Fruit fly (Drosophila melanogaster) whole organism, embryonic: ENCODE results near the gene CG4497.

Source experiments
- CG10274 ChIP-seq: fragments of 200-800 bp; sonication (Bioruptor generic); optimal IDR thresholded peaks from 3 replicates; lab custom pipeline; 2017; ENCODE audit warnings: missing biosample characterization, mild to moderate bottlenecking, missing genetic modification characterization
- CG10959 ChIP-seq: fragments of 200-800 bp; sonication (Bioruptor generic); IDR thresholded peaks from 2 replicates; pipeline ENCODE4 v1.3.6; 2022; ENCODE audit warnings: missing biosample characterization, missing genetic modification characterization
- CG11723 ChIP-seq: fragments of 200-800 bp; sonication (Bioruptor generic); optimal IDR thresholded peaks from 2 replicates; lab custom pipeline; 2017; ENCODE audit warnings: missing biosample characterization, mild to moderate bottlenecking, missing genetic modification characterization
- CG13894 ChIP-seq: fragments of 200-800 bp; sonication (Bioruptor generic); optimal IDR thresholded peaks from 3 replicates; lab custom pipeline; 2018; ENCODE audit warnings: missing biosample characterization, mild to moderate bottlenecking, missing genetic modification characterization, moderate library complexity
- CG15696 ChIP-seq: fragments of 200-800 bp; sonication (Bioruptor generic); optimal IDR thresholded peaks from 2 replicates; lab custom pipeline; 2019; ENCODE audit warnings: missing biosample characterization, mild to moderate bottlenecking, missing genetic modification characterization, moderate library complexity
- CG1647 ChIP-seq: fragments of 200-800 bp; sonication (Bioruptor generic); optimal IDR thresholded peaks from 3 replicates; lab custom pipeline; 2016; ENCODE audit warnings: missing biosample characterization, missing genetic modification characterization
- CG16815 ChIP-seq: fragments of 200-800 bp; sonication (Bioruptor generic); optimal IDR thresholded peaks from 3 replicates; lab custom pipeline; 2017; ENCODE audit warnings: missing biosample characterization, mild to moderate bottlenecking, missing genetic modification characterization
- CG17802 ChIP-seq: fragments of 200-800 bp; sonication (Bioruptor generic); optimal IDR thresholded peaks from 2 replicates; lab custom pipeline; 2018; ENCODE audit warnings: missing biosample characterization, mild to moderate bottlenecking, missing genetic modification characterization, moderate library complexity
- CG18262 ChIP-seq: fragments of 200-800 bp; optimal IDR thresholded peaks from 3 replicates; lab custom pipeline; 2019; ENCODE audit warnings: missing biosample characterization, mild to moderate bottlenecking, missing genetic modification characterization, moderate library complexity
- CG2199 ChIP-seq: fragments of 200-800 bp; sonication (Bioruptor generic); IDR thresholded peaks from 3 replicates; pipeline ENCODE4 v1.3.6; 2022; ENCODE audit warnings: missing biosample characterization, missing genetic modification characterization
- CG30020 ChIP-seq: fragments of 200-800 bp; optimal IDR thresholded peaks from 2 replicates; lab custom pipeline; 2019; ENCODE audit warnings: missing biosample characterization, mild to moderate bottlenecking, missing genetic modification characterization, moderate library complexity
- CG32772 ChIP-seq: fragments of 200-800 bp; sonication (Bioruptor generic); IDR thresholded peaks from 2 replicates; pipeline ENCODE4 v1.3.6; 2022; ENCODE audit warnings: missing biosample characterization, missing genetic modification characterization
- CG3281 ChIP-seq: fragments of 200-800 bp; sonication (Bioruptor generic); optimal IDR thresholded peaks from 3 replicates; lab custom pipeline; 2017; ENCODE audit warnings: missing biosample characterization, mild to moderate bottlenecking, missing genetic modification characterization
- CG33213 ChIP-seq: fragments of 200-800 bp; sonication (Bioruptor generic); optimal IDR thresholded peaks from 3 replicates; lab custom pipeline; 2016; ENCODE audit warnings: missing biosample characterization, missing genetic modification characterization
- CG4707 ChIP-seq: fragments of 200-800 bp; sonication (Bioruptor generic); optimal IDR thresholded peaks from 2 replicates; lab custom pipeline; 2018; ENCODE audit warnings: missing biosample characterization, mild to moderate bottlenecking, missing genetic modification characterization, moderate library complexity
- CG9876 ChIP-seq: fragments of 200-800 bp; sonication (Bioruptor generic); optimal IDR thresholded peaks from 2 replicates; lab custom pipeline; 2016; ENCODE audit warnings: missing biosample characterization, missing genetic modification characterization
- CHES-1-like ChIP-seq: fragments of 200-800 bp; sonication (Bioruptor generic); optimal IDR thresholded peaks from 2 replicates; lab custom pipeline; 2016; ENCODE audit warnings: missing biosample characterization, missing genetic modification characterization
- CkIIα-i1 ChIP-seq: fragments of 200-800 bp; sonication (Bioruptor generic); IDR thresholded peaks from 2 replicates; pipeline ENCODE4 v1.3.6; 2022; ENCODE audit warnings: missing biosample characterization, missing genetic modification characterization
- Gsc ChIP-seq: fragments of 200-800 bp; sonication (Bioruptor generic); IDR thresholded peaks from 2 replicates; pipeline ENCODE4 v1.3.6; 2022; ENCODE audit warnings: missing biosample characterization, missing genetic modification characterization
- Hand ChIP-seq: fragments of 200-800 bp; sonication (Bioruptor generic); optimal IDR thresholded peaks from 2 replicates; lab custom pipeline; 2017; ENCODE audit warnings: mild to moderate bottlenecking, missing biosample characterization, missing genetic modification reagents, missing genetic modification characterization
- Hmx ChIP-seq: fragments of 200-800 bp; sonication (Bioruptor generic); optimal IDR thresholded peaks from 2 replicates; lab custom pipeline; 2016; ENCODE audit warnings: missing biosample characterization, missing genetic modification characterization
- Hr78 ChIP-seq, 2 experiments: fragments of 200-800 bp in 1 of 2; fragments of >200 bp in 1 of 2; sonication (Bioruptor generic) in 1 of 2; optimal IDR thresholded peaks; 2 replicates each; lab custom pipeline; 2017 to 2019; ENCODE audit warnings: missing biosample characterization in 2 of 2, missing genetic modification characterization in 2 of 2, mild to moderate bottlenecking in 1 of 2, moderate library complexity in 1 of 2
- Lim3 ChIP-seq: fragments of 200-800 bp; sonication (Bioruptor generic); IDR thresholded peaks from 2 replicates; pipeline ENCODE4 v1.3.6; 2022; ENCODE audit warnings: missing biosample characterization, missing genetic modification characterization
- Mad ChIP-seq: fragments of 200-800 bp; sonication (Bioruptor generic); optimal IDR thresholded peaks from 2 replicates; lab custom pipeline; 2016; ENCODE audit warnings: missing biosample characterization, missing genetic modification characterization
- Mes4 ChIP-seq: fragments of 200-800 bp; sonication (Bioruptor generic); optimal IDR thresholded peaks from 2 replicates; lab custom pipeline; 2016; ENCODE audit warnings: missing biosample characterization, missing genetic modification characterization
- Mrtf ChIP-seq: fragments of 200-800 bp; sonication (Bioruptor generic); IDR thresholded peaks from 3 replicates; pipeline ENCODE4 v1.3.6; 2022; ENCODE audit warnings: missing biosample characterization, missing genetic modification characterization
- Oaz ChIP-seq: fragments of 200-800 bp; sonication (Bioruptor generic); IDR thresholded peaks from 2 replicates; pipeline ENCODE4 v1.3.6; 2022; ENCODE audit warnings: missing biosample characterization, missing genetic modification characterization
- Poxn ChIP-seq: fragments of 200-800 bp; sonication (Bioruptor generic); IDR thresholded peaks from 2 replicates; pipeline ENCODE4 v1.3.6; 2022; ENCODE audit warnings: missing biosample characterization, missing genetic modification characterization
- Spps ChIP-seq: fragments of 200-800 bp; sonication (Bioruptor generic); optimal IDR thresholded peaks from 2 replicates; lab custom pipeline; 2018; ENCODE audit warnings: missing biosample characterization, mild to moderate bottlenecking, missing genetic modification characterization
- Vsx1 ChIP-seq: fragments of 200-800 bp; sonication (Bioruptor generic); optimal IDR thresholded peaks from 2 replicates; lab custom pipeline; 2017; ENCODE audit warnings: missing biosample characterization, mild to moderate bottlenecking, missing genetic modification characterization, missing genetic modification reagents
- aop ChIP-seq: fragments of 200-800 bp; sonication (Bioruptor generic); IDR thresholded peaks from 2 replicates; pipeline ENCODE4 v1.3.6; 2022; ENCODE audit warnings: missing biosample characterization, missing genetic modification characterization
- ash1 ChIP-seq: fragments of 200-800 bp; sonication (Bioruptor generic); optimal IDR thresholded peaks from 2 replicates; lab custom pipeline; 2018; ENCODE audit warnings: missing biosample characterization, mild to moderate bottlenecking, missing genetic modification characterization
- bcd ChIP-seq: fragments of 200-800 bp; sonication (Bioruptor generic); optimal IDR thresholded peaks from 2 replicates; lab custom pipeline; 2017; ENCODE audit warnings: missing biosample characterization, mild to moderate bottlenecking, missing genetic modification characterization
- bigmax ChIP-seq: fragments of 200-800 bp; sonication (Bioruptor generic); optimal IDR thresholded peaks from 2 replicates; lab custom pipeline; 2018; ENCODE audit warnings: missing biosample characterization, mild to moderate bottlenecking, missing genetic modification characterization
- br ChIP-seq: fragments of >200 bp; optimal IDR thresholded peaks from 2 replicates; lab custom pipeline; 2017
- chif ChIP-seq, 2 experiments: fragments of 200-800 bp; sonication (Bioruptor generic); optimal IDR thresholded peaks; 3 replicates each; lab custom pipeline; 2016; ENCODE audit warnings: missing biosample characterization in 2 of 2, missing genetic modification characterization in 2 of 2
- chm ChIP-seq: fragments of 200-800 bp; sonication (Bioruptor generic); IDR thresholded peaks from 2 replicates; pipeline ENCODE4 v1.3.6; 2022; ENCODE audit warnings: missing biosample characterization, missing genetic modification characterization
- corto ChIP-seq: fragments of 200-800 bp; sonication (Bioruptor generic); optimal IDR thresholded peaks from 2 replicates; lab custom pipeline; 2016; ENCODE audit warnings: missing biosample characterization, mild to moderate bottlenecking, missing genetic modification characterization, moderate library complexity
- dysf ChIP-seq: fragments of 200-800 bp; sonication (Bioruptor generic); IDR thresholded peaks from 3 replicates; pipeline ENCODE4 v1.3.6; 2022; ENCODE audit warnings: missing biosample characterization, missing genetic modification characterization
- gro ChIP-seq: fragments of 200-800 bp; sonication (Bioruptor generic); optimal IDR thresholded peaks from 2 replicates; lab custom pipeline; 2016; ENCODE audit warnings: missing biosample characterization, missing genetic modification characterization
- gt ChIP-seq: fragments of 200-800 bp; sonication (Bioruptor generic); IDR thresholded peaks from 2 replicates; pipeline ENCODE4 v1.3.6; 2022; ENCODE audit warnings: missing biosample characterization, missing genetic modification characterization
- ind ChIP-seq: fragments of 200-800 bp; sonication (Bioruptor generic); optimal IDR thresholded peaks from 3 replicates; lab custom pipeline; 2016; ENCODE audit warnings: missing biosample characterization, missing genetic modification characterization
- klu ChIP-seq: fragments of 200-800 bp; sonication (Bioruptor generic); IDR thresholded peaks from 2 replicates; pipeline ENCODE4 v1.3.6; 2022; ENCODE audit warnings: missing biosample characterization, missing genetic modification characterization
- nerfin-2 ChIP-seq: fragments of 200-800 bp; sonication (Bioruptor generic); IDR thresholded peaks from 2 replicates; pipeline ENCODE4 v1.3.6; 2022; ENCODE audit warnings: missing biosample characterization, missing genetic modification characterization; ENCODE audit not compliant: partially characterized antibody
- ranshi ChIP-seq: fragments of 200-800 bp; sonication (Bioruptor generic); IDR thresholded peaks from 2 replicates; pipeline ENCODE4 v1.3.6; 2022; ENCODE audit warnings: missing biosample characterization, missing genetic modification characterization
- seq ChIP-seq: fragments of 200-800 bp; sonication (Bioruptor generic); IDR thresholded peaks from 2 replicates; pipeline ENCODE4 v1.3.6; 2022; ENCODE audit warnings: missing biosample characterization, missing genetic modification characterization
- sqz ChIP-seq: fragments of 200-800 bp; sonication (Bioruptor generic); optimal IDR thresholded peaks from 3 replicates; lab custom pipeline; 2018; ENCODE audit warnings: missing biosample characterization, mild to moderate bottlenecking, missing genetic modification characterization
- trh ChIP-seq: fragments of 200-800 bp; sonication (Bioruptor generic); optimal IDR thresholded peaks from 2 replicates; lab custom pipeline; 2016; ENCODE audit warnings: missing biosample characterization, missing genetic modification characterization
- ttk ChIP-seq: fragments of 200-800 bp; sonication (Bioruptor generic); IDR thresholded peaks from 2 replicates; pipeline ENCODE4 v2.1.2; 2022; ENCODE audit warnings: missing biosample characterization, missing genetic modification characterization
- twi ChIP-seq: fragments of 200-800 bp; optimal IDR thresholded peaks from 2 replicates; lab custom pipeline; 2019; ENCODE audit warnings: missing biosample characterization, mild to moderate bottlenecking, missing genetic modification characterization, moderate library complexity
- vvl ChIP-seq: fragments of 200-800 bp; sonication (Bioruptor generic); IDR thresholded peaks from 2 replicates; pipeline ENCODE4 v1.3.6; 2022; ENCODE audit warnings: missing biosample characterization, missing genetic modification characterization
- wor ChIP-seq: fragments of 200-800 bp; sonication (Bioruptor generic); IDR thresholded peaks from 2 replicates; pipeline ENCODE4 v1.3.6; 2022; ENCODE audit warnings: missing biosample characterization, missing genetic modification characterization
- zen ChIP-seq: fragments of 200-800 bp; sonication (Bioruptor generic); optimal IDR thresholded peaks from 3 replicates; lab custom pipeline; 2018; ENCODE audit warnings: missing biosample characterization, mild to moderate bottlenecking, missing genetic modification characterization, moderate library complexity

Gene CG4497

dm6 chr2L:7222829-7223272 lies 28.5 kb upstream of the CG4497 start, which contains the start of gene mEFG1 (continued):
- TF ChIP-seq CG33213 (GFP tag; lab: Kevin White, UChicago) (no peak), zen (tag; lab: Kevin White, UChicago) (peak; percentile 16), CG1647 (GFP tag; lab: Kevin White, UChicago) (no peak), Spps (tag; lab: Kevin White, UChicago) (no peak), seq (GFP tag; lab: Robert Waterston, UW) (no peak), CG30020 (peak; percentile 18), ranshi (GFP tag; lab: Robert Waterston, UW) (no peak), Poxn (no peak), CkIIα-i1 (no peak), twi (tag; lab: Kevin White, UChicago) (no peak), Vsx1 (GFP tag; lab: Kevin White, UChicago) (no peak), Mad (no peak), CG3281 (GFP tag; lab: Kevin White, UChicago) (no peak), CG10274 (no peak), Lim3 (GFP tag; lab: Robert Waterston, UW) (no peak), bigmax (GFP tag; lab: Kevin White, UChicago) (no peak), wor (GFP tag; lab: Robert Waterston, UW) (no peak), chm (no peak), CG2199 (GFP tag; lab: Robert Waterston, UW) (no peak), ash1 (GFP tag; lab: Kevin White, UChicago) (no peak), CG16815 (GFP tag; lab: Kevin White, UChicago) (no peak), CG11723 (GFP tag; lab: Kevin White, UChicago) (no peak), CG17802 (tag; lab: Kevin White, UChicago) (no peak), vvl (GFP tag; lab: Robert Waterston, UW) (no peak), CG13894 (tag; lab: Kevin White, UChicago) (peak; percentile 29), CG9876 (GFP tag; lab: Kevin White, UChicago) (no peak), gro (no peak), Mrtf (GFP tag; lab: Robert Waterston, UW) (no peak), aop (GFP tag; lab: Robert Waterston, UW) (no peak), Hmx (GFP tag; lab: Kevin White, UChicago) (no peak), CG18262 (tag; lab: Kevin White, UChicago) (peak; percentile 37), CHES-1-like (GFP tag; lab: Kevin White, UChicago) (no peak), chif (GFP tag; optimal IDR thresholded peaks at IDR 0.05; lab: Kevin White, UChicago) (no peak), ind (GFP tag; lab: Kevin White, UChicago) (no peak), CG4707 (no peak), CG32772 (GFP tag; lab: Robert Waterston, UW) (no peak), sqz (GFP tag; lab: Kevin White, UChicago) (peak; percentile 79), CG15696 (no peak), ttk (no peak), Mes4 (GFP tag; lab: Kevin White, UChicago) (no peak), Hand (GFP tag; lab: Kevin White, UChicago) (no peak), trh (GFP tag; lab: Kevin White, UChicago) (no peak), Gsc (GFP tag; lab: Robert Waterston, UW) (no peak), bcd (GFP tag; lab: Kevin White, UChicago) (no peak), corto (GFP tag; lab: Kevin White, UChicago) (no peak), klu (GFP tag; lab: Robert Waterston, UW) (no peak), nerfin-2 (GFP tag; lab: Robert Waterston, UW) (peak; percentile 55; the same call in 1 of the 2 replicates), CG10959 (GFP tag; lab: Robert Waterston, UW) (no peak), br (lab: Kevin White, UChicago) (no peak), gt (GFP tag; lab: Robert Waterston, UW) (no peak), Oaz (GFP tag; lab: Robert Waterston, UW) (no peak), dysf (GFP tag; lab: Robert Waterston, UW) (no peak), Hr78 (GFP tag; optimal IDR thresholded peaks at IDR 0.05; lab: Kevin White, UChicago) (no peak)
